Fruit fly (Drosophila melanogaster): ENCODE measurements around the gene VAChT.

VAChT gene

dm6 chr3R:18758548-18759257 is 53.4 kb downstream of the VAChT start, which contains the start of gene Epg5 (continued):
- no peak for TF ChIP-seq Usf (GFP tag; optimal IDR thresholded peaks at IDR 0.05)
- peak; percentile 49 for TF ChIP-seq CG10209 (GFP tag; optimal IDR thresholded peaks at IDR 0.05)
- TF ChIP-seq ato (GFP tag; IDR thresholded peaks at IDR 0.05; ENCODE audit: partially characterized antibody) = peak; percentile 78
- no peak for TF ChIP-seq H2.0 (GFP tag; IDR thresholded peaks at IDR 0.05)
- TF ChIP-seq Hr3 (GFP tag; optimal IDR thresholded peaks at IDR 0.05) = peak; percentile 66
- TF ChIP-seq CG4820 (GFP tag; optimal IDR thresholded peaks at IDR 0.05) = peak; percentile 54
- TF ChIP-seq Tbp (GFP tag; optimal IDR thresholded peaks at IDR 0.05) = no peak
- TF ChIP-seq CG3726 (GFP tag; IDR thresholded peaks at IDR 0.05) = no peak
- TF ChIP-seq trh (GFP tag; optimal IDR thresholded peaks at IDR 0.05) = peak; percentile 58
- peak; percentile 27 for TF ChIP-seq ewg (GFP tag; optimal IDR thresholded peaks at IDR 0.05)
- TF ChIP-seq ac (GFP tag; optimal IDR thresholded peaks at IDR 0.05) = no peak
- peak; percentile 73 for TF ChIP-seq trem (tag; optimal IDR thresholded peaks at IDR 0.05)
- TF ChIP-seq gt (GFP tag; IDR thresholded peaks at IDR 0.05) = no peak
- no peak for TF ChIP-seq CrebB (tag; optimal IDR thresholded peaks at IDR 0.05)
- no peak for TF ChIP-seq CG15011 (GFP tag; optimal IDR thresholded peaks at IDR 0.05)
- no peak for TF ChIP-seq cg (GFP tag; optimal IDR thresholded peaks at IDR 0.05)
- TF ChIP-seq CG3163 (GFP tag; optimal IDR thresholded peaks at IDR 0.05) = peak; percentile 24
- TF ChIP-seq Ets97D (GFP tag; optimal IDR thresholded peaks at IDR 0.05) = peak; percentile 76
- TF ChIP-seq H15 (GFP tag; IDR thresholded peaks at IDR 0.05) = no peak
- peak; percentile 80 for TF ChIP-seq slou (GFP tag; optimal IDR thresholded peaks at IDR 0.05)
- TF ChIP-seq hb (GFP tag; IDR thresholded peaks at IDR 0.05; ENCODE audit: partially characterized antibody) = peak; percentile 98
- no peak for TF ChIP-seq Eip74EF (GFP tag; optimal IDR thresholded peaks at IDR 0.05)
- peak; percentile 32 for TF ChIP-seq CG5245 (GFP tag; optimal IDR thresholded peaks at IDR 0.05)
- TF ChIP-seq CG7786 (GFP tag; optimal IDR thresholded peaks at IDR 0.05) = peak; percentile 62
- peak; percentile 25; the same call in 1 of the 2 replicates for TF ChIP-seq seq (GFP tag; IDR thresholded peaks at IDR 0.05)
- TF ChIP-seq zfh2 (GFP tag; optimal IDR thresholded peaks at IDR 0.05) = peak; percentile 90
- no peak for TF ChIP-seq D19B (GFP tag; optimal IDR thresholded peaks at IDR 0.05)
- no peak for TF ChIP-seq dati (GFP tag; IDR thresholded peaks at IDR 0.05)
- TF ChIP-seq pros (GFP tag; optimal IDR thresholded peaks at IDR 0.05) = no peak
- peak; percentile 6; the same call in 1 of the 2 replicates for TF ChIP-seq onecut (GFP tag; IDR thresholded peaks at IDR 0.05)
- no peak for TF ChIP-seq zf30C (GFP tag; optimal IDR thresholded peaks at IDR 0.05)
- no peak for TF ChIP-seq zen (tag; optimal IDR thresholded peaks at IDR 0.05)
- no peak for TF ChIP-seq fd3F (GFP tag; optimal IDR thresholded peaks at IDR 0.05)
- TF ChIP-seq knrl (GFP tag; IDR thresholded peaks at IDR 0.05; ENCODE audit: partially characterized antibody) = peak; percentile 100
- peak; percentile 90 for TF ChIP-seq E2f2 (GFP tag; IDR thresholded peaks at IDR 0.05)
- TF ChIP-seq NfI (GFP tag; optimal IDR thresholded peaks at IDR 0.05) = no peak
- TF ChIP-seq gro (GFP tag; optimal IDR thresholded peaks at IDR 0.05) = no peak
- peak; percentile 59 for TF ChIP-seq CG18476 (GFP tag; optimal IDR thresholded peaks at IDR 0.05)
- TF ChIP-seq nerfin-2 (GFP tag; IDR thresholded peaks at IDR 0.05; ENCODE audit: partially characterized antibody) = peak; percentile 94
- 0 out of 3 replicates have a peak, but pooled peaks have one; percentile 50 for TF ChIP-seq CG6175 (GFP tag; IDR thresholded peaks at IDR 0.05)
- no peak for TF ChIP-seq aop (GFP tag; IDR thresholded peaks at IDR 0.05)
- no peak for TF ChIP-seq CG6765 (GFP tag; optimal IDR thresholded peaks at IDR 0.05)
- TF ChIP-seq stc (GFP tag; IDR thresholded peaks at IDR 0.05) = no peak
- TF ChIP-seq Hand (GFP tag; optimal IDR thresholded peaks at IDR 0.05) = no peak
- TF ChIP-seq da (GFP tag; optimal IDR thresholded peaks at IDR 0.05) = no peak
- TF ChIP-seq Hey (tag; optimal IDR thresholded peaks at IDR 0.05) = no peak
- TF ChIP-seq Spps (tag; optimal IDR thresholded peaks at IDR 0.05) = peak; percentile 4
- TF ChIP-seq CG16815 (GFP tag; optimal IDR thresholded peaks at IDR 0.05) = peak; percentile 70
- no peak for TF ChIP-seq salm (tag; optimal IDR thresholded peaks at IDR 0.05)
- peak; percentile 73 for TF ChIP-seq az2 (GFP tag; optimal IDR thresholded peaks at IDR 0.05)

Measured in whole organism, embryonic.